Worm (Caenorhabditis elegans): ENCODE data around the gene F25E5.9.

DNA sequence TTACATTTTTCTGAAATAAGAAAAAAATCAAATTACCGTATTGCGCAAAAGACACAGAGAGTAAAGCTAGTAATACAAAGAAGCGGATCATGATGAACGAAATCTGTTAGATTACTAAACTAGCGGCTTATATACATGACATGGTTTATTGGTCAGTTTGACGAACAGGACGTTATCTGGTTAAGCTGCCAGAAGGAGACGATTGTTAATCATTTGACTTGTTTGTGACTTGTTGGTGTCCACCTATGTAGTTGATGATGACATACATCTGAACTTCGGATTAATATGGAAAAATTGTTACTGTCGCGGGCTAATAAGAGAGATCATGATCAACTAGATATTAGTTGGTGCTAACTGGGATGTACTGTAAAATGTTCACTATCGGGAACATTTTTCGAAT lies 37.6 kb downstream of the F25E5.9 start, which contains the start of gene cnc-9:
- TF ChIP-seq unc-62 (GFP tag; optimal IDR thresholded peaks at IDR 0.05) (no peak), attf-5 (GFP tag; optimal IDR thresholded peaks at IDR 0.05) (no peak), dpl-1 (GFP tag; optimal IDR thresholded peaks at IDR 0.05) (no peak), F23B12.7 (tag; optimal IDR thresholded peaks at IDR 0.05; ENCODE audit: insufficient read depth) (no peak), F39B2.1 (GFP tag; IDR thresholded peaks at IDR 0.05) (no peak), pha-4 (tag; optimal IDR thresholded peaks at IDR 0.05) (no peak), him-1 (tag; optimal IDR thresholded peaks at IDR 0.05) (no peak), madf-8 (GFP tag; conservative IDR thresholded peaks at IDR 0.05) (no peak), ztf-26 (tag; optimal IDR thresholded peaks at IDR 0.05) (no peak), unc-130 (GFP tag; optimal IDR thresholded peaks at IDR 0.05) (no peak), ama-1 (optimal IDR thresholded peaks at IDR 0.05) (no peak), ama-1 (GFP tag; optimal IDR thresholded peaks at IDR 0.05) (no peak), sdz-38 (tag; optimal IDR thresholded peaks at IDR 0.05) (no peak), Y79H2A.3 (GFP tag; conservative IDR thresholded peaks at IDR 0.05) (no peak)

Measured in whole organism, young adult.